Fruit fly (Drosophila melanogaster): ENCODE results near the gene Cyp6d5.

- TF ChIP-seq EcR (GFP tag; optimal IDR thresholded peaks at IDR 0.05) = no peak
- TF ChIP-seq usp (GFP tag; optimal IDR thresholded peaks at IDR 0.05) = no peak
- no peak for TF ChIP-seq pan (optimal IDR thresholded peaks at IDR 0.05)
- no peak for TF ChIP-seq Dll (optimal IDR thresholded peaks at IDR 0.05)
Observed at dm6 chr3R:13998162-13998561, 30.9 kb upstream of the Cyp6d5 start.
